Worm (Caenorhabditis elegans) whole organism, L4 larva: ENCODE measurements around the gene R10E11.9.

ENCODE experiments used
- F10B5.3 ChIP-seq: sonication (generic microtip); optimal IDR thresholded peaks from 2 replicates; lab custom pipeline; 2016; ENCODE audit warnings: mild to moderate bottlenecking, missing genetic modification characterization, missing compliant biosample characterization
- F37D6.2 ChIP-seq: sonication (generic microtip); optimal IDR thresholded peaks from 2 replicates; lab custom pipeline; 2016; ENCODE audit warnings: mild to moderate bottlenecking, missing genetic modification characterization, missing compliant biosample characterization
- T20F7.1 ChIP-seq: fragments of 200-800 bp; sonication (Bioruptor generic); optimal IDR thresholded peaks from 2 replicates; lab custom pipeline; 2018; ENCODE audit warnings: mild to moderate bottlenecking, missing genetic modification characterization, missing compliant biosample characterization
- Y48G9A.11 ChIP-seq: fragments of 200-800 bp; sonication (Bioruptor generic); IDR thresholded peaks from 2 replicates; pipeline ENCODE4 v1.3.6; 2022; ENCODE audit warnings: missing genetic modification reagents, missing genetic modification characterization, missing compliant biosample characterization
- Y75B8A.6 ChIP-seq: fragments of 200-800 bp; sonication (Bioruptor generic); IDR thresholded peaks from 2 replicates; pipeline ENCODE4 v1.3.6; 2022; ENCODE audit warnings: missing genetic modification reagents, missing genetic modification characterization, missing compliant biosample characterization
- aly-2 ChIP-seq: sonication (generic microtip); optimal IDR thresholded peaks from 2 replicates; lab custom pipeline; 2018; ENCODE audit warnings: missing biosample characterization, missing genetic modification characterization
- ceh-62 ChIP-seq: sonication (generic microtip); optimal IDR thresholded peaks from 2 replicates; lab custom pipeline; 2017; ENCODE audit warnings: missing biosample characterization, missing genetic modification characterization
- ctbp-1 ChIP-seq: fragments of 200-800 bp; sonication (Bioruptor generic); IDR thresholded peaks from 2 replicates; pipeline ENCODE4 v1.3.6; 2022; ENCODE audit warnings: missing genetic modification reagents, missing genetic modification characterization, missing compliant biosample characterization
- daf-19 ChIP-seq: fragments of 200-800 bp; sonication (Bioruptor generic); conservative IDR thresholded peaks from 2 replicates; pipeline ENCODE4 v1.3.6; 2022; ENCODE audit warnings: missing genetic modification characterization, missing compliant biosample characterization
- daf-8 ChIP-seq: fragments of 200-800 bp; sonication (Bioruptor generic); IDR thresholded peaks from 2 replicates; pipeline ENCODE4 v1.3.6; 2022; ENCODE audit warnings: missing genetic modification characterization, missing compliant biosample characterization
- dve-1 ChIP-seq: sonication (generic microtip); optimal IDR thresholded peaks from 2 replicates; lab custom pipeline; 2017; ENCODE audit warnings: antibody characterized with exemption, mild to moderate bottlenecking, missing genetic modification characterization, missing compliant biosample characterization; ENCODE audit not compliant: insufficient read depth
- egl-27 ChIP-seq: sonication (generic microtip); optimal IDR thresholded peaks from 3 replicates; lab custom pipeline; 2017; ENCODE audit warnings: missing biosample characterization, missing genetic modification reagents, missing genetic modification characterization
- fos-1 ChIP-seq: fragments of 150-350 bp; optimal IDR thresholded peaks from 2 replicates; lab custom pipeline; 2014; ENCODE audit warnings: missing biosample characterization, missing genetic modification characterization
- hif-1 ChIP-seq, 2 experiments: sonication (generic microtip); optimal IDR thresholded peaks; 2 replicates each; lab custom pipeline; 2016 to 2017; ENCODE audit warnings: missing compliant biosample characterization in 2 of 2, missing genetic modification characterization in 2 of 2, missing genetic modification reagents in 2 of 2, missing genotype in 2 of 2, mild to moderate bottlenecking in 1 of 2
- hlh-30 ChIP-seq: sonication (generic microtip); optimal IDR thresholded peaks from 2 replicates; lab custom pipeline; 2017; ENCODE audit warnings: antibody characterized with exemption, mild to moderate bottlenecking, missing genetic modification characterization, missing compliant biosample characterization; ENCODE audit not compliant: insufficient read depth
- hmg-1.1 ChIP-seq: fragments of 200-800 bp; sonication (Bioruptor generic); IDR thresholded peaks from 2 replicates; pipeline ENCODE4 v1.3.6; 2022; ENCODE audit warnings: missing genetic modification reagents, missing genetic modification characterization, missing compliant biosample characterization
- lim-7 ChIP-seq: fragments of 200-800 bp; sonication (Bioruptor generic); IDR thresholded peaks from 2 replicates; pipeline ENCODE4 v1.3.6; 2022; ENCODE audit warnings: missing genetic modification characterization, missing compliant biosample characterization
- lin-13 ChIP-seq: fragments of 150-350 bp; optimal IDR thresholded peaks from 2 replicates; lab custom pipeline; 2014; ENCODE audit warnings: missing biosample characterization, missing genetic modification reagents, missing genetic modification characterization
- lin-39 ChIP-seq: fragments of 150-350 bp; optimal IDR thresholded peaks from 2 replicates; lab custom pipeline; 2014; ENCODE audit warnings: missing biosample characterization, missing genetic modification reagents, missing genetic modification characterization
- lir-3 ChIP-seq: sonication (generic microtip); optimal IDR thresholded peaks from 2 replicates; lab custom pipeline; 2016; ENCODE audit warnings: mild to moderate bottlenecking, missing genetic modification characterization, missing compliant biosample characterization
- lsy-2 ChIP-seq, 2 experiments: fragments of 150-350 bp in 1 of 2; sonication (generic microtip) in 1 of 2; optimal IDR thresholded peaks; 2 replicates each; lab custom pipeline; 2014 to 2017; ENCODE audit warnings: missing biosample characterization in 2 of 2, missing genetic modification characterization in 2 of 2
- mep-1 ChIP-seq: fragments of 150-350 bp; sonication (generic microtip); optimal IDR thresholded peaks from 3 replicates; lab custom pipeline; 2014; ENCODE audit warnings: missing biosample characterization, missing genetic modification characterization
- mxl-2 ChIP-seq: fragments of 200-800 bp; sonication (Bioruptor generic); conservative IDR thresholded peaks from 2 replicates; pipeline ENCODE4 v1.3.6; 2022; ENCODE audit warnings: missing genetic modification reagents, missing genetic modification characterization, missing compliant biosample characterization
- nhr-111 ChIP-seq: fragments of 200-800 bp; sonication (Bioruptor generic); optimal IDR thresholded peaks from 2 replicates; lab custom pipeline; 2018; ENCODE audit warnings: mild to moderate bottlenecking, missing genetic modification characterization, missing compliant biosample characterization
- nhr-25 ChIP-seq: sonication (generic microtip); optimal IDR thresholded peaks from 2 replicates; lab custom pipeline; 2017; ENCODE audit warnings: missing genetic modification characterization, mild to moderate bottlenecking, missing compliant biosample characterization, antibody characterized with exemption, moderate library complexity, borderline replicate concordance; ENCODE audit not compliant: insufficient read depth
- nhr-42 ChIP-seq: fragments of 200-800 bp; sonication (Bioruptor generic); IDR thresholded peaks from 2 replicates; pipeline ENCODE4 v1.3.6; 2022; ENCODE audit warnings: missing genetic modification characterization, missing compliant biosample characterization
- nhr-6 ChIP-seq: fragments of 150-350 bp; optimal IDR thresholded peaks from 2 replicates; lab custom pipeline; 2014; ENCODE audit warnings: missing biosample characterization, missing genetic modification characterization
- nhr-76 ChIP-seq: fragments of 150-350 bp; optimal IDR thresholded peaks from 2 replicates; lab custom pipeline; 2014; ENCODE audit warnings: missing biosample characterization, missing genetic modification characterization
- nhr-77 ChIP-seq: fragments of 150-350 bp; optimal IDR thresholded peaks from 2 replicates; lab custom pipeline; 2014; ENCODE audit warnings: missing biosample characterization, missing genetic modification characterization
- php-3 ChIP-seq: fragments of 200-800 bp; sonication (Bioruptor generic); IDR thresholded peaks from 2 replicates; pipeline ENCODE4 v1.3.6; 2022; ENCODE audit warnings: missing genetic modification reagents, missing genetic modification characterization, missing compliant biosample characterization
- spr-3 ChIP-seq: fragments of 200-800 bp; sonication (Bioruptor generic); optimal IDR thresholded peaks from 2 replicates; lab custom pipeline; 2018; ENCODE audit warnings: mild to moderate bottlenecking, missing genetic modification characterization, missing compliant biosample characterization
- tag-97 ChIP-seq: fragments of 200-800 bp; sonication (Bioruptor generic); IDR thresholded peaks from 2 replicates; pipeline ENCODE4 v1.3.6; 2022; ENCODE audit warnings: missing genetic modification characterization, missing compliant biosample characterization
- unc-130 ChIP-seq: sonication (generic microtip); optimal IDR thresholded peaks from 2 replicates; lab custom pipeline; 2016; ENCODE audit warnings: missing genetic modification reagents, missing genetic modification characterization, missing compliant biosample characterization
- unc-62 ChIP-seq, 3 experiments: fragments of 150-350 bp in 1 of 3; sonication (generic microtip); optimal IDR thresholded peaks in 2 of 3; peaks in 1 of 3; 1 replicate in 1 of 3; 2 replicates in 2 of 3; lab custom pipeline; 2014 to 2017; ENCODE audit warnings: missing biosample characterization in 3 of 3, missing genetic modification characterization in 3 of 3, missing genetic modification reagents in 3 of 3, missing genotype in 1 of 3
- vab-7 ChIP-seq: fragments of 200-800 bp; sonication (Bioruptor generic); IDR thresholded peaks from 2 replicates; pipeline ENCODE4 v1.3.6; 2022; ENCODE audit warnings: missing genetic modification reagents, missing genetic modification characterization, missing compliant biosample characterization
- zag-1 ChIP-seq: fragments of 150-350 bp; optimal IDR thresholded peaks from 2 replicates; lab custom pipeline; 2014; ENCODE audit warnings: missing biosample characterization, missing genetic modification characterization
- ztf-7 ChIP-seq: fragments of 150-350 bp; optimal IDR thresholded peaks from 2 replicates; lab custom pipeline; 2014; ENCODE audit warnings: missing biosample characterization, missing genetic modification characterization

Gene R10E11.9

DNA sequence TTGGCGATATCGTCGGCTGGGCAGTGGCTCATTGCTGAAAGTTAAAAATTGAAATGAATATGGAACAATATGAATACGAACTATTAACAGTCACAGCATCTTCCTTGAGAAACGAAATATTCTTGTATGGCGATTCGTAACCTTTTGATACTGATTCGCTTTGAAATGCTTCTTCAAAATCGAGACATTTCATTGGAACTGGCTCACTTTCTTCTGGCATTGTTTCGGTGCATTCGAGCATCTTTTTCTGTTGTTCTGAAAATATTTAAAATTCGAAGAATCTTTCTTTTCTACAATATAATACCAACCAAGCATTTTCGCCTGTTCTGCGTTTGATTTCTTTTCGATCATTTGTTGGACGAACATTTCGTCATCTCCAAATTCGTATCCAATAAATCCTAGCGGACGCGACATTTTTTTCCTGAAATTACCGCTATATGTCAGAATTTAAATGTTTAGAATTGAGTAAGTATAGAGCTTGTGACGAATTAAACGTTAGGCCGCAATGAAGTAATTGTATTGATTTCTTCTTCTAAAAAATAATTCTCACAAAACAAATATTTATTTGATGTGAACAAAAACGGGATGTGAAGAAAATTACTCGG is 31.0 kb upstream of the R10E11.9 start, which contains the start of gene lin-52 (continued):
- TF ChIP-seq nhr-6 (tag; lab: Kevin White, UChicago) (no peak), egl-27 (tag; lab: Kevin White, UChicago) (no peak), vab-7 (GFP tag; lab: Robert Waterston, UW) (no peak), lim-7 (GFP tag; lab: Robert Waterston, UW) (no peak), fos-1 (tag; lab: Kevin White, UChicago) (no peak), hif-1 (tag; optimal IDR thresholded peaks at IDR 0.05; lab: Kevin White, UChicago) (no peak), nhr-111 (GFP tag; lab: Kevin White, UChicago) (no peak), ceh-62 (tag; lab: Kevin White, UChicago) (no peak), F10B5.3 (tag; lab: Kevin White, UChicago) (no peak), unc-130 (GFP tag; lab: Kevin White, UChicago) (no peak), mxl-2 (GFP tag; lab: Robert Waterston, UW) (0 out of 2 replicates have a peak, but pooled peaks have one; percentile 6), lir-3 (tag; lab: Kevin White, UChicago) (no peak), php-3 (GFP tag; lab: Robert Waterston, UW) (no peak), hmg-1.1 (GFP tag; lab: Robert Waterston, UW) (no peak), Y48G9A.11 (GFP tag; lab: Robert Waterston, UW) (no peak), hlh-30 (tag; lab: Kevin White, UChicago) (peak; percentile 1), nhr-25 (tag; lab: Kevin White, UChicago) (no peak), ztf-7 (no peak), F37D6.2 (tag; lab: Kevin White, UChicago) (no peak), ctbp-1 (0 out of 2 replicates have a peak, but pooled peaks have one; percentile 17), nhr-76 (tag; lab: Kevin White, UChicago) (no peak), daf-8 (no peak), lsy-2 (tag; optimal IDR thresholded peaks at IDR 0.05; lab: Kevin White, UChicago) (peak in 1 of 2 experiments; percentile 12)

DNA sequence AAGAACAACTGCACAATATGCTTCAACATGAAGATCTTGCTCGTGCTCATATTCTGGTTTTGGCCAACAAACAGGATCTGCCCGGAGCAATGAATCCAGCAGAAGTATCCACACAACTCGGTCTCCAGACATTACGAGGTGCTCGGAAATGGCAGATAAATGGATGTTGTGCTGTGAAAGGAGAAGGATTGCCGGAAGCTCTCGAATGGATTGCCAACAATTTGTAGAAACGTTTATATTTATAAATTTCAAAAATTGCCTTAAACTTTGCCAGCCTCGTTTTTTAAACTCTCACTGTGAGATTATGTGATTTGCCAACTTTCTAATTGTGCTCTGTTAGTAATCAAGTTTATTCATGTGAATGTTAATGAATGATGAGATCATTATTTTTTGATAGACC is 30.3 kb upstream of the R10E11.9 start:
- no peak for TF ChIP-seq zag-1 (tag; lab: Kevin White, UChicago)
- TF ChIP-seq unc-62 (GFP tag; optimal IDR thresholded peaks at IDR 0.05 in 1 of 2; lab: Kevin White, UChicago): peak in 1 of 2 experiments; percentile 97
- TF ChIP-seq unc-62 (tag; optimal IDR thresholded peaks at IDR 0.05; lab: Kevin White, UChicago): no peak

DNA sequence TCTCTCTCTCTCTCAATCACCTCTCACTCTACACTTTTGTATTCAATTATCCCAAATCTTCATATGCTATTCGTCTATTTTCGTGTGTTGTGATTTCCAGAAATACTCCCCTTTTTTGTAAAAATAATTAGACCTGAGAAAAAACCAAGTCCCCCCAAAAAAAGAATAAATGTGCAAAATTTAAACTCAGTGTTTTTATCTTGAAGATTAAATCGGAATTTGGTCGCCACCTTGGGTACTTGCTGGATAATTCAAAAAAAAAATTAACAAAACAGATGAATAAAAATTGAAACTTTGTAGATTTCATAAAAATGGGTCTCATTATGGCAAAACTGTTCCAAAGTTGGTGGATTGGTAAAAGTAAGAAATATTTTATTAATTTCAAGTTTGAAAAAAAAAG is 29.5 kb upstream of the R10E11.9 start, which contains the start of gene arl-5:
Gene arl-5, plus strand, starts transcription at position 301 of the 400 bp plus-strand sequence.
- TF ChIP-seq lin-39 (tag; lab: Kevin White, UChicago) (no peak), nhr-77 (tag; lab: Kevin White, UChicago) (no peak), mep-1 (tag; lab: Kevin White, UChicago) (no peak), nhr-6 (tag; lab: Kevin White, UChicago) (no peak), lin-13 (GFP tag; lab: Kevin White, UChicago) (no peak), Y75B8A.6 (GFP tag; lab: Robert Waterston, UW) (no peak), dve-1 (tag; lab: Kevin White, UChicago) (no peak), spr-3 (GFP tag; lab: Kevin White, UChicago) (no peak), aly-2 (tag; lab: Kevin White, UChicago) (no peak), tag-97 (GFP tag; lab: Robert Waterston, UW) (no peak), T20F7.1 (GFP tag; lab: Kevin White, UChicago) (no peak), nhr-25 (tag; lab: Kevin White, UChicago) (no peak), nhr-42 (GFP tag; lab: Robert Waterston, UW) (no peak), daf-19 (GFP tag; lab: Robert Waterston, UW) (no peak)
